Worm (Caenorhabditis elegans) whole organism, young adult: ENCODE results near the gene thk-1.

Experiments used
- F55B11.4 ChIP-seq: sonication (generic microtip); optimal IDR thresholded peaks from 2 replicates; lab custom pipeline; 2016; ENCODE audit warnings: missing compliant biosample characterization, missing genetic modification characterization, borderline replicate concordance; ENCODE audit not compliant: insufficient read depth
- dpl-1 ChIP-seq: fragments of 150-350 bp; optimal IDR thresholded peaks from 2 replicates; lab custom pipeline; 2014; ENCODE audit warnings: missing biosample characterization, missing genetic modification reagents, missing genetic modification characterization
- pha-4 ChIP-seq: fragments of 150-350 bp; sonication (generic microtip); optimal IDR thresholded peaks from 2 replicates; lab custom pipeline; 2014; ENCODE audit warnings: missing biosample characterization, missing genetic modification reagents, missing genetic modification characterization
- snpc-1.3 ChIP-seq: sonication (generic microtip); optimal IDR thresholded peaks from 2 replicates; lab custom pipeline; 2017; ENCODE audit warnings: missing genetic modification characterization, mild to moderate bottlenecking, missing compliant biosample characterization, antibody characterized with exemption, moderate library complexity, missing genotype, missing genetic modification reagents; ENCODE audit not compliant: insufficient read depth
- tbp1 ChIP-seq: fragments of 200-800 bp; sonication (Bioruptor generic); optimal IDR thresholded peaks from 2 replicates; lab custom pipeline; 2018; ENCODE audit warnings: mild to moderate bottlenecking, missing genetic modification characterization, missing compliant biosample characterization
- ztf-3 ChIP-seq: fragments of 200-800 bp; sonication (Bioruptor generic); optimal IDR thresholded peaks from 2 replicates; lab custom pipeline; 2018; ENCODE audit warnings: mild to moderate bottlenecking, missing genetic modification characterization, missing compliant biosample characterization

- TF ChIP-seq dpl-1 (GFP tag; lab: Kevin White, UChicago), result no peak
- no peak for TF ChIP-seq snpc-1.3 (tag; lab: Kevin White, UChicago)
- no peak for TF ChIP-seq ztf-3 (GFP tag; lab: Kevin White, UChicago)
- TF ChIP-seq tbp1, result no peak
- TF ChIP-seq F55B11.4 (tag; lab: Kevin White, UChicago), result no peak
- no peak for TF ChIP-seq pha-4
Measured at ce11 chrIV:10273360-10273759, 8.0 kb downstream of the thk-1 start.
